Worm (Caenorhabditis elegans): ENCODE measurements around the gene T01G5.6.
"Not testable (repeated sequence)": the region's sequence is repeated elsewhere in the genome, so short reads cannot be mapped to it uniquely, and the experiment has no call there.

Gene T01G5.6

ce11 chrV:15125162-15125561, 11.3 kb upstream of the T01G5.6 start, which contains the start of gene ugt-30:
ugt-30 (minus strand) TSS chrV:15125262.
- TF ChIP-seq unc-86, skn-1, nhr-28 (tag; optimal IDR thresholded peaks at IDR 0.05): not testable (repeated sequence)

- TF ChIP-seq dpl-1 (GFP tag; optimal IDR thresholded peaks at IDR 0.05), result no peak
- TF ChIP-seq nhr-85 (tag), result no peak
- peak; percentile 18 for TF ChIP-seq nhr-20 (tag; optimal IDR thresholded peaks at IDR 0.05)
- TF ChIP-seq tbx-2 (tag; optimal IDR thresholded peaks at IDR 0.05), result no peak
- no peak for TF ChIP-seq ces-1 (GFP tag; optimal IDR thresholded peaks at IDR 0.05)
- no peak for TF ChIP-seq zag-1 (tag; optimal IDR thresholded peaks at IDR 0.05)
Observed at ce11 chrV:15119517-15119916, 5.6 kb upstream of the T01G5.6 start, which contains the start of gene flor-1. flor-1 (minus strand) TSS chrV:15119617.

- not testable (repeated sequence) for TF ChIP-seq hpl-2 (GFP tag; optimal IDR thresholded peaks at IDR 0.05); tlp-1 (tag; optimal IDR thresholded peaks at IDR 0.05); mab-9 (GFP tag; IDR thresholded peaks at IDR 0.05)
Observed at ce11 chrV:15115968-15116367, 2.1 kb upstream of the T01G5.6 start, which contains the start of gene T01G5.8. T01G5.8 (plus strand) TSS chrV:15116268.

ce11 chrV:15111660-15112059, 2.2 kb downstream of the T01G5.6 start, which contains the start of gene T01G5.7:
T01G5.7 (plus strand) TSS chrV:15111960.
- TF ChIP-seq hlh-17 (GFP tag; optimal IDR thresholded peaks at IDR 0.05; ENCODE audit: borderline replicate concordance) (no peak), ceh-8 (GFP tag; optimal IDR thresholded peaks at IDR 0.05) (no peak), nhr-77 (tag; optimal IDR thresholded peaks at IDR 0.05) (no peak), lin-15B (tag; optimal IDR thresholded peaks at IDR 0.05) (no peak), zag-1 (tag; optimal IDR thresholded peaks at IDR 0.05) (no peak), ceh-90 (tag; optimal IDR thresholded peaks at IDR 0.05) (no peak), nhr-12 (tag; optimal IDR thresholded peaks at IDR 0.05) (no peak), nhr-90 (tag; optimal IDR thresholded peaks at IDR 0.05; ENCODE audit: poor library complexity) (no peak), irx-1 (tag; optimal IDR thresholded peaks at IDR 0.05) (no peak), F16B12.6 (tag; optimal IDR thresholded peaks at IDR 0.05) (no peak), unc-62 (GFP tag; optimal IDR thresholded peaks at IDR 0.05) (no peak), blmp-1 (tag; optimal IDR thresholded peaks at IDR 0.05) (no peak), skn-1 (tag; optimal IDR thresholded peaks at IDR 0.05) (no peak), ceh-88 (GFP tag; IDR thresholded peaks at IDR 0.05) (no peak), mef-2 (tag; optimal IDR thresholded peaks at IDR 0.05) (no peak)

ce11 chrV:15109260-15109659, 4.6 kb downstream of the T01G5.6 start, which contains the start of gene Y75B12A.2:
Y75B12A.2 (plus strand) TSS chrV:15109560.
- no peak for TF ChIP-seq nhr-237 (tag; optimal IDR thresholded peaks at IDR 0.05)
- TF ChIP-seq hpl-2 (GFP tag; optimal IDR thresholded peaks at IDR 0.05), result no peak
- no peak for TF ChIP-seq elt-2 (tag; optimal IDR thresholded peaks at IDR 0.05)
- TF ChIP-seq nhr-84 (tag; optimal IDR thresholded peaks at IDR 0.05), result no peak
- no peak for TF ChIP-seq fos-1 (tag; optimal IDR thresholded peaks at IDR 0.05)
- no peak for TF ChIP-seq zip-4 (GFP tag; optimal IDR thresholded peaks at IDR 0.05)
- no peak for TF ChIP-seq C34B4.2 (tag; optimal IDR thresholded peaks at IDR 0.05)
- TF ChIP-seq ceh-8 (GFP tag; optimal IDR thresholded peaks at IDR 0.05), result no peak
- no peak for TF ChIP-seq dpl-1 (GFP tag; optimal IDR thresholded peaks at IDR 0.05)
- TF ChIP-seq tbx-2 (tag; optimal IDR thresholded peaks at IDR 0.05), result no peak
- no peak for TF ChIP-seq nhr-11 (tag; optimal IDR thresholded peaks at IDR 0.05)
- no peak for TF ChIP-seq sptf-1 (tag; optimal IDR thresholded peaks at IDR 0.05)
- no peak for TF ChIP-seq ces-1 (GFP tag; optimal IDR thresholded peaks at IDR 0.05)
- no peak for TF ChIP-seq swsn-7 (tag; optimal IDR thresholded peaks at IDR 0.05)
- TF ChIP-seq efl-1 (optimal IDR thresholded peaks at IDR 0.05), result no peak
- TF ChIP-seq efl-1 (GFP tag; optimal IDR thresholded peaks at IDR 0.05 in 1 of 2), result no peak

Measured in whole organism, L1 larva.